Worm (Caenorhabditis elegans): ENCODE results near the gene acly-1.

- TF ChIP-seq W03F9.2 (tag; optimal IDR thresholded peaks at IDR 0.05) = no peak
- TF ChIP-seq dao-5 (tag; optimal IDR thresholded peaks at IDR 0.05) = no peak
These were observed 1.4 kb upstream of the acly-1 start for ce11 chrX:1477932-1478331.
